Fruit fly (Drosophila melanogaster): ENCODE results near the gene Exo84.

Gene Exo84

DNA sequence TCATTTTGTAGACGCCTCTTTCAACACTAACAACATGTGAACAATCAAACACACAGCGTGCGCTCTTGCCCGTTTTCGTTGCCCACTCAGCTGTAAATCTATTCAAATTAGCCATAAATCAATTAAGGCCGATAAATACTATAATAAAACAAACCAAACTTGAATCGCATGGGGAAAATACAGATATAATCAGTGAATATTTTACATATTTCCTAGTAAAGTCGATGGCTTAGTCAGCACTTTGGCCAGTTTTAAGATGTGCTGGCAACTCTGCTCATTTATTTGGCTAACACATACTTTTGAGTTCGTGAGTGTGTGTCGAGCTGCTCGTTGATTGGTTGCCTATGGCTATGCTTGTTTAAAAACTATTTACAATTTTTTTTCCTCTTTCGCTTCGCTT lies 47.2 kb upstream of the Exo84 start (continued):
- TF ChIP-seq Doc2 (GFP tag; IDR thresholded peaks at IDR 0.05) (no peak), Side (GFP tag; optimal IDR thresholded peaks at IDR 0.05) (no peak), tap (tag; optimal IDR thresholded peaks at IDR 0.05) (no peak), CG14965 (GFP tag; optimal IDR thresholded peaks at IDR 0.05; ENCODE audit: borderline replicate concordance) (no peak), CG11560 (tag; IDR thresholded peaks at IDR 0.05) (no peak), tna (GFP tag; IDR thresholded peaks at IDR 0.05; ENCODE audit: partially characterized antibody) (no peak), CG31441 (GFP tag; IDR thresholded peaks at IDR 0.05) (peak; percentile 7; the same call in 1 of the 2 replicates), CG17361 (GFP tag; IDR thresholded peaks at IDR 0.05) (peak; percentile 14; the same call in 1 of the 3 replicates), al (GFP tag; IDR thresholded peaks at IDR 0.05) (no peak), CG13296 (GFP tag; optimal IDR thresholded peaks at IDR 0.05) (no peak), Pdp1 (GFP tag; optimal IDR thresholded peaks at IDR 0.05) (peak in 1 of 2 experiments; percentile 3), slp2 (GFP tag; optimal IDR thresholded peaks at IDR 0.05) (no peak), CG10979 (tag; optimal IDR thresholded peaks at IDR 0.05) (no peak), CG14014 (GFP tag; IDR thresholded peaks at IDR 0.05) (no peak), CG18476 (GFP tag; optimal IDR thresholded peaks at IDR 0.05) (no peak), hb (GFP tag; IDR thresholded peaks at IDR 0.05; ENCODE audit: partially characterized antibody) (no peak), CG13424 (tag; optimal IDR thresholded peaks at IDR 0.05) (no peak), BEAF-32 (GFP tag; optimal IDR thresholded peaks at IDR 0.05) (no peak), CG4707 (GFP tag; optimal IDR thresholded peaks at IDR 0.05) (no peak), CG13894 (tag; optimal IDR thresholded peaks at IDR 0.05) (no peak), HLH3B (GFP tag; IDR thresholded peaks at IDR 0.05) (no peak), lilli (GFP tag; optimal IDR thresholded peaks at IDR 0.05) (peak; percentile 46), fu2 (GFP tag; optimal IDR thresholded peaks at IDR 0.05) (no peak), CTCF (GFP tag; optimal IDR thresholded peaks at IDR 0.05) (no peak), pzg (GFP tag; optimal IDR thresholded peaks at IDR 0.05) (no peak), unc-4 (GFP tag; IDR thresholded peaks at IDR 0.05; ENCODE audit: partially characterized antibody) (no peak), otp (GFP tag; IDR thresholded peaks at IDR 0.05) (no peak), CG12155 (GFP tag; optimal IDR thresholded peaks at IDR 0.05) (no peak), danr (GFP tag; IDR thresholded peaks at IDR 0.05) (no peak), Ssrp (tag; optimal IDR thresholded peaks at IDR 0.05) (no peak), gem (tag; optimal IDR thresholded peaks at IDR 0.05) (no peak), salm (tag; optimal IDR thresholded peaks at IDR 0.05) (no peak), gce (GFP tag; IDR thresholded peaks at IDR 0.05) (no peak), croc (GFP tag; conservative IDR thresholded peaks at IDR 0.05) (no peak), sisA (GFP tag; IDR thresholded peaks at IDR 0.05) (no peak), tll (GFP tag; optimal IDR thresholded peaks at IDR 0.05) (no peak), Sox100B (GFP tag; optimal IDR thresholded peaks at IDR 0.05) (no peak), D19A (tag; optimal IDR thresholded peaks at IDR 0.05) (no peak), Dip3 (GFP tag; optimal IDR thresholded peaks at IDR 0.05) (peak; percentile 25), CG10565 (GFP tag; optimal IDR thresholded peaks at IDR 0.05) (no peak), Nf-YC (tag; optimal IDR thresholded peaks at IDR 0.05) (peak; percentile 99), D (optimal IDR thresholded peaks at IDR 0.05) (peak; percentile 54), D (GFP tag; optimal IDR thresholded peaks at IDR 0.05) (no peak), grn (GFP tag; optimal IDR thresholded peaks at IDR 0.05) (peak; percentile 23), cwo (GFP tag; optimal IDR thresholded peaks at IDR 0.05) (no peak), CG18011 (GFP tag; optimal IDR thresholded peaks at IDR 0.05) (no peak), pho (GFP tag; optimal IDR thresholded peaks at IDR 0.05) (peak; percentile 28), Nf-YB (GFP tag; optimal IDR thresholded peaks at IDR 0.05) (peak; percentile 97), Awh (GFP tag; IDR thresholded peaks at IDR 0.05) (no peak), rib (GFP tag; IDR thresholded peaks at IDR 0.05) (no peak), CG5180 (GFP tag; optimal IDR thresholded peaks at IDR 0.05) (no peak), CG32532 (GFP tag; IDR thresholded peaks at IDR 0.05) (no peak)

Data from whole organism, embryonic.